Fruit fly (Drosophila melanogaster): ENCODE measurements around the gene CG42834.

The CG42834 gene

DNA sequence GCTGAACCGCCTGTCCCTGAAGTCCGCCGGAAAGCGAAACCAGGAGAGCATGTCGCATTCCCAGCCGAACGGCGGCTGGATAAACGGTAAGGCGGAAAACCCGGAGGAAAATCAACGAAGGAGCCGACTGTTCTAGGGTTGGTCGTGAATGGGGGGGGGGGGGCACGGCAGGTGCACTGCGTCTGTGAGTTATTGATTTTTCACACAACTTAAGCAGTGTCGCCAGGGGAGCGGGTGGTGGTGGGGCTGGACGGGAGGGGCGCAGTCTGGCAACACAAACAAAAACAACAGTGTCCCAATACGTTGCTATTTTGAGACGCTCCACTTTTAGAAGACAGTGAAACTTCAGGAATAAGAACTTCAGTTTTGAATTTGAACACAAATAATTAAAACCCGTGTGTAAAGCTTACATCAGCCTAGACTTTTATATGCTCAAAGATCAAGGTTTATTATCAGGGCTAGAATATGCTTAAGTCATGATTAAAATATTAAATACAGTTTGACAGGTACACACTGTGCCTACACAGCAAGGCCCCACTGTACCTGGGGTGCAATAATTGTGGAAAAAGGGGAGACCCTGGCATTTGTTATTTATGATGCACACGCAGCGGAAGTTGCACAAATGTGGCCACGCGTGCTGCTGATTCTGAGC, 32.3 kb upstream of the CG42834 start (continued):
- TF ChIP-seq br (optimal IDR thresholded peaks at IDR 0.05): no peak
- no peak for TF ChIP-seq pita (GFP tag; optimal IDR thresholded peaks at IDR 0.05)
- TF ChIP-seq pb (GFP tag; optimal IDR thresholded peaks at IDR 0.05): no peak
- no peak for TF ChIP-seq CG10543 (GFP tag; optimal IDR thresholded peaks at IDR 0.05)
- TF ChIP-seq sens-2 (GFP tag; IDR thresholded peaks at IDR 0.05): peak; percentile 60
- peak; percentile 30 for TF ChIP-seq CG2120 (GFP tag; optimal IDR thresholded peaks at IDR 0.05)
- TF ChIP-seq zen2 (GFP tag; IDR thresholded peaks at IDR 0.05; ENCODE audit: partially characterized antibody): no peak
- no peak for TF ChIP-seq CG11696 (GFP tag; IDR thresholded peaks at IDR 0.05)
- peak; percentile 90 for TF ChIP-seq Med (GFP tag)
- no peak for TF ChIP-seq Deaf1 (tag; optimal IDR thresholded peaks at IDR 0.05)
- no peak for TF ChIP-seq tna (GFP tag; IDR thresholded peaks at IDR 0.05; ENCODE audit: partially characterized antibody)
- TF ChIP-seq Blimp-1 (GFP tag; optimal IDR thresholded peaks at IDR 0.05): peak; percentile 82
- peak; percentile 68 for TF ChIP-seq CG14050 (GFP tag; IDR thresholded peaks at IDR 0.05)
- TF ChIP-seq gsb-n (tag; optimal IDR thresholded peaks at IDR 0.05): peak; percentile 57
- TF ChIP-seq chif (GFP tag; optimal IDR thresholded peaks at IDR 0.05): peak; percentile 34 to 54
- peak; percentile 21 for TF ChIP-seq NC2α (GFP tag; optimal IDR thresholded peaks at IDR 0.05)
- no peak for TF ChIP-seq ERR (GFP tag; optimal IDR thresholded peaks at IDR 0.05)
- TF ChIP-seq CG1602 (GFP tag; optimal IDR thresholded peaks at IDR 0.05): peak; percentile 45
- TF ChIP-seq CG18599 (GFP tag; optimal IDR thresholded peaks at IDR 0.05): peak; percentile 73
- TF ChIP-seq Oli (tag; optimal IDR thresholded peaks at IDR 0.05): peak; percentile 75
- no peak for TF ChIP-seq CG8359 (GFP tag; optimal IDR thresholded peaks at IDR 0.05; ENCODE audit: borderline replicate concordance)
- TF ChIP-seq onecut (GFP tag; IDR thresholded peaks at IDR 0.05): peak; percentile 100
- peak; percentile 13 for TF ChIP-seq CG18011 (GFP tag; optimal IDR thresholded peaks at IDR 0.05)
- TF ChIP-seq tap (tag; optimal IDR thresholded peaks at IDR 0.05): peak; percentile 74
- TF ChIP-seq danr (GFP tag; IDR thresholded peaks at IDR 0.05): peak; percentile 25; the same call in 1 of the 2 replicates
- peak; percentile 84 for TF ChIP-seq CG17328 (GFP tag; IDR thresholded peaks at IDR 0.05)
- peak; percentile 80 for TF ChIP-seq H2.0 (GFP tag; IDR thresholded peaks at IDR 0.05)
- TF ChIP-seq Hsf (GFP tag; optimal IDR thresholded peaks at IDR 0.05): peak; percentile 54
- peak; percentile 92 for TF ChIP-seq row (GFP tag; IDR thresholded peaks at IDR 0.05)
- peak; percentile 86 for TF ChIP-seq Xrp1 (GFP tag; IDR thresholded peaks at IDR 0.05)
- peak; percentile 53 for TF ChIP-seq CG10654 (GFP tag; optimal IDR thresholded peaks at IDR 0.05)
- TF ChIP-seq CG6175 (GFP tag; IDR thresholded peaks at IDR 0.05): no peak
- peak; percentile 77 for TF ChIP-seq sisA (GFP tag; IDR thresholded peaks at IDR 0.05)
- TF ChIP-seq Max (GFP tag; optimal IDR thresholded peaks at IDR 0.05): peak; percentile 45
- TF ChIP-seq Dad (GFP tag; optimal IDR thresholded peaks at IDR 0.05): peak; percentile 17
- TF ChIP-seq Ets65A (GFP tag): peak; percentile 96
- TF ChIP-seq ssp (GFP tag; IDR thresholded peaks at IDR 0.05): peak; percentile 48
- TF ChIP-seq nmo (GFP tag; optimal IDR thresholded peaks at IDR 0.05): peak; percentile 74
- TF ChIP-seq Sox102F (GFP tag; optimal IDR thresholded peaks at IDR 0.05): peak; percentile 81
- TF ChIP-seq Gug (GFP tag; IDR thresholded peaks at IDR 0.05): peak; percentile 66; the same call in 3 of the 4 replicates
- peak; percentile 85 for TF ChIP-seq ara (GFP tag; IDR thresholded peaks at IDR 0.05)
- TF ChIP-seq ATbp (GFP tag; optimal IDR thresholded peaks at IDR 0.05): peak; percentile 77
- peak; percentile 71 for TF ChIP-seq PHDP (tag; optimal IDR thresholded peaks at IDR 0.05)
- TF ChIP-seq CG18764 (GFP tag; optimal IDR thresholded peaks at IDR 0.05): peak; percentile 39
- TF ChIP-seq Chrac-16 (GFP tag; optimal IDR thresholded peaks at IDR 0.05): peak; percentile 47
- peak; percentile 64 for TF ChIP-seq croc (GFP tag; conservative IDR thresholded peaks at IDR 0.05)
- no peak for TF ChIP-seq CG8478 (optimal IDR thresholded peaks at IDR 0.05)
- no peak; the same call in 2 of the 3 replicates for TF ChIP-seq C15 (GFP tag; IDR thresholded peaks at IDR 0.05)
- TF ChIP-seq CG2889 (GFP tag; IDR thresholded peaks at IDR 0.05): peak; percentile 61; the same call in 2 of the 3 replicates
- peak; percentile 43; the same call in 1 of the 3 replicates for TF ChIP-seq CG2199 (GFP tag; IDR thresholded peaks at IDR 0.05)
- TF ChIP-seq esg (GFP tag; conservative IDR thresholded peaks at IDR 0.05): peak; percentile 80
